Worm (Caenorhabditis elegans) whole organism, young adult: ENCODE results near the gene F31D4.8.

Source experiments
- B0035.1 ChIP-seq: sonication (generic microtip); optimal IDR thresholded peaks from 2 replicates; lab custom pipeline; 2016; ENCODE audit warnings: missing genetic modification characterization, mild to moderate bottlenecking, missing compliant biosample characterization, missing genotype, missing genetic modification reagents
- C17E4.6 ChIP-seq: fragments of 200-800 bp; sonication (Bioruptor generic); IDR thresholded peaks from 2 replicates; pipeline ENCODE4 v1.3.6; 2022; ENCODE audit warnings: missing genetic modification reagents, missing genetic modification characterization, missing compliant biosample characterization
- F10E7.11 ChIP-seq: sonication (generic microtip); optimal IDR thresholded peaks from 2 replicates; lab custom pipeline; 2017; ENCODE audit warnings: mild to moderate bottlenecking, missing genetic modification characterization, moderate library complexity, missing compliant biosample characterization
- F37B4.10 ChIP-seq: fragments of 200-800 bp; sonication (Bioruptor generic); IDR thresholded peaks from 2 replicates; pipeline ENCODE4 v1.3.6; 2022; ENCODE audit warnings: missing genetic modification characterization, missing compliant biosample characterization
- F57A8.1 ChIP-seq: fragments of 200-800 bp; sonication (Bioruptor generic); optimal IDR thresholded peaks from 2 replicates; lab custom pipeline; 2018; ENCODE audit warnings: mild to moderate bottlenecking, missing genetic modification characterization, moderate library complexity, missing compliant biosample characterization
- T07F8.4 ChIP-seq: sonication (generic microtip); optimal IDR thresholded peaks from 2 replicates; lab custom pipeline; 2016; ENCODE audit warnings: mild to moderate bottlenecking, missing genetic modification characterization, moderate library complexity, missing compliant biosample characterization
- T26A5.8 ChIP-seq: sonication (generic microtip); optimal IDR thresholded peaks from 2 replicates; lab custom pipeline; 2016; ENCODE audit warnings: missing genetic modification characterization, missing compliant biosample characterization
- Y53G8AR.9 ChIP-seq: fragments of 200-800 bp; sonication (Bioruptor generic); conservative IDR thresholded peaks from 2 replicates; pipeline ENCODE4 v1.3.6; 2022; ENCODE audit warnings: missing genetic modification reagents, missing genetic modification characterization, missing compliant biosample characterization
- Y67H2A.10 ChIP-seq: fragments of 200-800 bp; sonication (Bioruptor generic); conservative IDR thresholded peaks from 2 replicates; pipeline ENCODE4 v1.3.6; 2022; ENCODE audit warnings: missing genetic modification reagents, missing genetic modification characterization, missing compliant biosample characterization
- akir-1 ChIP-seq: fragments of 200-800 bp; sonication (Bioruptor generic); optimal IDR thresholded peaks from 2 replicates; lab custom pipeline; 2018; ENCODE audit warnings: mild to moderate bottlenecking, missing genetic modification characterization, moderate library complexity, missing compliant biosample characterization
- ama-1 ChIP-seq, 3 experiments: fragments of 150-350 bp in 1 of 3; sonication (generic microtip) in 2 of 3; optimal IDR thresholded peaks; 2 replicates each; lab custom pipeline; 2014 to 2018; ENCODE audit warnings: missing biosample characterization in 2 of 3, missing genetic modification characterization in 2 of 3, missing genetic modification reagents in 2 of 3
- aptf-3 ChIP-seq: fragments of 200-800 bp; sonication (Bioruptor generic); IDR thresholded peaks from 2 replicates; pipeline ENCODE4 v1.3.6; 2022; ENCODE audit warnings: missing genetic modification characterization, missing compliant biosample characterization
- atf-7 ChIP-seq: sonication (generic microtip); optimal IDR thresholded peaks from 2 replicates; lab custom pipeline; 2017; ENCODE audit warnings: mild to moderate bottlenecking, missing genetic modification characterization, missing compliant biosample characterization
- attf-5 ChIP-seq: fragments of 200-800 bp; sonication (Bioruptor generic); optimal IDR thresholded peaks from 2 replicates; lab custom pipeline; 2018; ENCODE audit warnings: mild to moderate bottlenecking, missing genetic modification characterization, missing compliant biosample characterization
- attf-6 ChIP-seq: fragments of 200-800 bp; sonication (Bioruptor generic); IDR thresholded peaks from 2 replicates; pipeline ENCODE4 v1.3.6; 2022; ENCODE audit warnings: missing genetic modification reagents, missing genetic modification characterization, missing compliant biosample characterization
- bed-1 ChIP-seq: fragments of 200-800 bp; sonication (Bioruptor generic); IDR thresholded peaks from 2 replicates; pipeline ENCODE4 v1.3.6; 2022; ENCODE audit warnings: missing genetic modification reagents, missing genetic modification characterization, missing compliant biosample characterization
- bed-2 ChIP-seq: fragments of 200-800 bp; sonication (Bioruptor generic); IDR thresholded peaks from 2 replicates; pipeline ENCODE4 v1.3.6; 2022; ENCODE audit warnings: missing genetic modification reagents, missing genetic modification characterization, missing compliant biosample characterization
- ceh-100 ChIP-seq: fragments of 200-800 bp; sonication (Bioruptor generic); IDR thresholded peaks from 2 replicates; pipeline ENCODE4 v1.3.6; 2022; ENCODE audit warnings: missing genetic modification reagents, missing genetic modification characterization, missing compliant biosample characterization
- ceh-27 ChIP-seq: fragments of 200-800 bp; sonication (Bioruptor generic); optimal IDR thresholded peaks from 2 replicates; lab custom pipeline; 2018; ENCODE audit warnings: mild to moderate bottlenecking, missing genetic modification characterization, moderate library complexity, missing compliant biosample characterization
- ceh-79 ChIP-seq: sonication (generic microtip); optimal IDR thresholded peaks from 2 replicates; lab custom pipeline; 2017; ENCODE audit warnings: mild to moderate bottlenecking, missing genetic modification characterization, missing compliant biosample characterization
- dox-1 ChIP-seq: fragments of 200-800 bp; sonication (Bioruptor generic); IDR thresholded peaks from 2 replicates; pipeline ENCODE4 v1.3.6; 2022; ENCODE audit warnings: missing genetic modification reagents, missing genetic modification characterization, missing compliant biosample characterization
- dpff-1 ChIP-seq: sonication (generic microtip); optimal IDR thresholded peaks from 2 replicates; lab custom pipeline; 2017; ENCODE audit warnings: mild to moderate bottlenecking, missing genetic modification characterization, missing compliant biosample characterization
- dpl-1 ChIP-seq: fragments of 150-350 bp; optimal IDR thresholded peaks from 2 replicates; lab custom pipeline; 2014; ENCODE audit warnings: missing biosample characterization, missing genetic modification reagents, missing genetic modification characterization
- egl-18 ChIP-seq: fragments of 200-800 bp; sonication (Bioruptor generic); IDR thresholded peaks from 2 replicates; pipeline ENCODE4 v1.3.6; 2022; ENCODE audit warnings: missing genetic modification reagents, missing genetic modification characterization, missing compliant biosample characterization
- ets-4 ChIP-seq: fragments of 200-800 bp; sonication (Bioruptor generic); optimal IDR thresholded peaks from 2 replicates; lab custom pipeline; 2018; ENCODE audit warnings: mild to moderate bottlenecking, missing genetic modification characterization, missing compliant biosample characterization
- gei-17 ChIP-seq: fragments of 200-800 bp; sonication (Bioruptor generic); optimal IDR thresholded peaks from 2 replicates; lab custom pipeline; 2018; ENCODE audit warnings: mild to moderate bottlenecking, missing genetic modification characterization, missing compliant biosample characterization
- him-1 ChIP-seq: sonication (generic microtip); optimal IDR thresholded peaks from 2 replicates; lab custom pipeline; 2016; ENCODE audit warnings: missing genotype, missing genetic modification reagents, missing genetic modification characterization, missing compliant biosample characterization
- hlh-26 ChIP-seq: fragments of 200-800 bp; sonication (Bioruptor generic); conservative IDR thresholded peaks from 2 replicates; pipeline ENCODE4 v1.3.6; 2022; ENCODE audit warnings: missing genetic modification reagents, missing genetic modification characterization, missing compliant biosample characterization
- hmg-20 ChIP-seq: fragments of 200-800 bp; sonication (Bioruptor generic); IDR thresholded peaks from 2 replicates; pipeline ENCODE4 v1.3.6; 2022; ENCODE audit warnings: missing genetic modification reagents, missing genetic modification characterization, missing compliant biosample characterization
- hrde-1 ChIP-seq: sonication (generic microtip); optimal IDR thresholded peaks from 2 replicates; lab custom pipeline; 2016; ENCODE audit warnings: missing genetic modification characterization, mild to moderate bottlenecking, missing compliant biosample characterization, moderate library complexity, missing genotype, missing genetic modification reagents, borderline replicate concordance
- let-526 ChIP-seq: fragments of 200-800 bp; sonication (Bioruptor generic); IDR thresholded peaks from 2 replicates; pipeline ENCODE4 v1.3.6; 2022; ENCODE audit warnings: missing genetic modification reagents, missing genetic modification characterization, missing compliant biosample characterization
- let-607 ChIP-seq, 2 experiments: fragments of 200-800 bp in 1 of 2; sonication (Bioruptor generic) in 1 of 2; sonication (generic microtip) in 1 of 2; optimal IDR thresholded peaks; 2 replicates each; lab custom pipeline; 2016 to 2018; ENCODE audit warnings: mild to moderate bottlenecking in 2 of 2, missing compliant biosample characterization in 2 of 2, missing genetic modification characterization in 2 of 2, moderate library complexity in 2 of 2, missing genotype in 1 of 2
- lin-26 ChIP-seq: fragments of 200-800 bp; sonication (Bioruptor generic); IDR thresholded peaks from 2 replicates; pipeline ENCODE4 v1.3.6; 2022; ENCODE audit warnings: missing genetic modification reagents, missing genetic modification characterization, missing compliant biosample characterization
- lin-40 ChIP-seq: sonication (generic microtip); optimal IDR thresholded peaks from 2 replicates; lab custom pipeline; 2016; ENCODE audit warnings: missing genetic modification characterization, mild to moderate bottlenecking, missing compliant biosample characterization, missing genotype, missing genetic modification reagents
- lin-54 ChIP-seq: fragments of 200-800 bp; sonication (Bioruptor generic); optimal IDR thresholded peaks from 2 replicates; lab custom pipeline; 2018; ENCODE audit warnings: mild to moderate bottlenecking, missing genetic modification characterization, missing compliant biosample characterization
- lsl-1 ChIP-seq: fragments of 200-800 bp; sonication (Bioruptor generic); optimal IDR thresholded peaks from 2 replicates; lab custom pipeline; 2018; ENCODE audit warnings: mild to moderate bottlenecking, missing genetic modification characterization, moderate library complexity, missing compliant biosample characterization
- nfya-2 ChIP-seq: fragments of 200-800 bp; sonication (Bioruptor generic); IDR thresholded peaks from 2 replicates; pipeline ENCODE4 v1.3.6; 2022; ENCODE audit warnings: missing genetic modification reagents, missing genetic modification characterization, missing compliant biosample characterization
- nhr-179 ChIP-seq: sonication (generic microtip); optimal IDR thresholded peaks from 2 replicates; lab custom pipeline; 2016; ENCODE audit warnings: mild to moderate bottlenecking, missing genetic modification characterization, missing compliant biosample characterization
- pbrm-1 ChIP-seq: fragments of 200-800 bp; sonication (Bioruptor generic); IDR thresholded peaks from 2 replicates; pipeline ENCODE4 v1.3.6; 2022; ENCODE audit warnings: missing genetic modification reagents, missing genetic modification characterization, missing compliant biosample characterization
- sdz-38 ChIP-seq: sonication (generic microtip); optimal IDR thresholded peaks from 2 replicates; lab custom pipeline; 2016; ENCODE audit warnings: missing genotype, missing genetic modification characterization, missing compliant biosample characterization
- snpc-3.4 ChIP-seq: sonication (generic microtip); optimal IDR thresholded peaks from 2 replicates; lab custom pipeline; 2017; ENCODE audit warnings: missing genetic modification characterization, mild to moderate bottlenecking, missing compliant biosample characterization, antibody characterized with exemption, moderate library complexity, missing genotype, missing genetic modification reagents
- snpc-4 ChIP-seq, 5 experiments: fragments of 150-350 bp in 1 of 5; sonication (generic microtip) in 4 of 5; optimal IDR thresholded peaks; 2 replicates each; lab custom pipeline; 2014 to 2018; ENCODE audit warnings: missing genetic modification characterization in 5 of 5, missing biosample characterization in 3 of 5, antibody characterized with exemption in 2 of 5, mild to moderate bottlenecking in 2 of 5, missing compliant biosample characterization in 2 of 5, missing genotype in 2 of 5, moderate library complexity in 2 of 5, missing genetic modification reagents in 1 of 5
- sptf-2 ChIP-seq: fragments of 200-800 bp; sonication (Bioruptor generic); optimal IDR thresholded peaks from 2 replicates; lab custom pipeline; 2018; ENCODE audit warnings: mild to moderate bottlenecking, missing genetic modification characterization, missing compliant biosample characterization
- unc-62 ChIP-seq: fragments of 150-350 bp; optimal IDR thresholded peaks from 2 replicates; lab custom pipeline; 2014; ENCODE audit warnings: missing biosample characterization, missing genetic modification reagents, missing genetic modification characterization
- zfh-2 ChIP-seq: fragments of 200-800 bp; sonication (Bioruptor generic); conservative IDR thresholded peaks from 2 replicates; pipeline ENCODE4 v1.3.6; 2022; ENCODE audit warnings: missing genetic modification reagents, missing genetic modification characterization, missing compliant biosample characterization
- zim-3 ChIP-seq: sonication (generic microtip); optimal IDR thresholded peaks from 2 replicates; lab custom pipeline; 2017; ENCODE audit warnings: mild to moderate bottlenecking, missing genetic modification characterization, moderate library complexity, missing compliant biosample characterization
- ztf-25 ChIP-seq: fragments of 200-800 bp; sonication (Bioruptor generic); IDR thresholded peaks from 2 replicates; pipeline ENCODE4 v1.3.6; 2022; ENCODE audit warnings: missing genetic modification reagents, missing genetic modification characterization, missing compliant biosample characterization

The F31D4.8 gene

DNA sequence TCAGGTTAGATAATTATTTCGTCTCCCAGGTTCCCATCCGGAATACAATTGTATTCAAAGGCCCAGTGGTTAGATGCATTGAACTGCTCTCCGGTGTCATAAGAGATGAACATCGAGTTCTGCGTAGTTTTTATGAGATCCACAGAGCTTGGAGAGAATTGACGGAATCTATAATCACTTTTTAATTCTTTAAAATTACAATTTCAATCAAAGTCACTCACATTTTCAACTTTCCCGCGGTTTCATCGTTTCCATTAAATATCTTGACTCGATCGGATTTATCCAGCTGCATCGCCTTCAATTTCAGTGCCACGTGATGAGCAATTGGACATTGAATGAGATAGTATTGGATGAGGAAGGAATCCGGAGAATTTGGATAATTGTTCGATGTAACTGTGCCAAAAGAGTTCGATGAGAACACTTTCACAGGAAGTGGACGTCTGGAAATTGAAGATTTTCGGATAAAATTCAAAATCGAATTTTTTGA lies 20.4 kb downstream of the F31D4.8 start (continued):
- no peak for TF ChIP-seq Y67H2A.10
- TF ChIP-seq ceh-79, result peak; percentile 64
- peak; percentile 14 for TF ChIP-seq lin-40
- TF ChIP-seq T07F8.4 (tag; lab: Kevin White, UChicago), result peak; percentile 51
- peak; percentile 59; the same call in 1 of the 2 replicates for TF ChIP-seq lin-26 (GFP tag; lab: Robert Waterston, UW)
- TF ChIP-seq unc-62 (GFP tag; lab: Kevin White, UChicago), result no peak
- peak; percentile 22 for TF ChIP-seq lsl-1 (GFP tag; lab: Kevin White, UChicago)
- TF ChIP-seq attf-6 (GFP tag; lab: Robert Waterston, UW), result no peak
- TF ChIP-seq ama-1 (optimal IDR thresholded peaks at IDR 0.05; lab: Kevin White, UChicago), result peak; percentile 75
- TF ChIP-seq ama-1 (GFP tag; optimal IDR thresholded peaks at IDR 0.05; lab: Kevin White, UChicago), result no peak
- no peak; the same call in 1 of the 2 replicates for TF ChIP-seq C17E4.6 (GFP tag; lab: Robert Waterston, UW)
- no peak for TF ChIP-seq B0035.1 (tag; lab: Kevin White, UChicago)
- peak; percentile 50 for TF ChIP-seq atf-7 (tag; lab: Kevin White, UChicago)
- no peak for TF ChIP-seq F57A8.1 (GFP tag; lab: Kevin White, UChicago)
- TF ChIP-seq dpl-1 (GFP tag; lab: Kevin White, UChicago), result no peak
- TF ChIP-seq hmg-20, result no peak
- TF ChIP-seq let-607 (tag; optimal IDR thresholded peaks at IDR 0.05; lab: Kevin White, UChicago), result no peak
- TF ChIP-seq sptf-2, result no peak
- peak; percentile 15 for TF ChIP-seq lin-54 (GFP tag; lab: Kevin White, UChicago)
- peak; percentile 9 for TF ChIP-seq T26A5.8 (tag; lab: Kevin White, UChicago)
- no peak for TF ChIP-seq nfya-2 (GFP tag; lab: Robert Waterston, UW)
- TF ChIP-seq ceh-100 (GFP tag; lab: Robert Waterston, UW), result no peak
- TF ChIP-seq egl-18 (GFP tag; lab: Robert Waterston, UW), result no peak
- peak; percentile 40 for TF ChIP-seq gei-17 (GFP tag; lab: Kevin White, UChicago)
- TF ChIP-seq aptf-3 (GFP tag; lab: Robert Waterston, UW), result no peak
- no peak for TF ChIP-seq hlh-26 (GFP tag; lab: Robert Waterston, UW)
- peak; percentile 45 for TF ChIP-seq F10E7.11 (tag; lab: Kevin White, UChicago)
- no peak for TF ChIP-seq bed-1 (GFP tag; lab: Robert Waterston, UW)
- TF ChIP-seq zim-3 (tag; lab: Kevin White, UChicago), result peak; percentile 78
- no peak for TF ChIP-seq attf-5 (GFP tag; lab: Kevin White, UChicago)
- no peak for TF ChIP-seq snpc-4 (GFP tag; optimal IDR thresholded peaks at IDR 0.05; lab: Kevin White, UChicago)
- TF ChIP-seq snpc-4 (tag; optimal IDR thresholded peaks at IDR 0.05; lab: Kevin White, UChicago), result peak in 2 of 4 experiments; percentile 53 to 66
- no peak for TF ChIP-seq let-526 (GFP tag; lab: Robert Waterston, UW)
- peak; percentile 50; the same call in 1 of the 2 replicates for TF ChIP-seq pbrm-1 (GFP tag; lab: Robert Waterston, UW)
- TF ChIP-seq bed-2, result no peak
- no peak for TF ChIP-seq akir-1 (GFP tag; lab: Kevin White, UChicago)
- TF ChIP-seq sdz-38, result no peak
- TF ChIP-seq him-1 (tag; lab: Kevin White, UChicago), result no peak
- TF ChIP-seq ets-4 (GFP tag; lab: Kevin White, UChicago), result peak; percentile 32
- TF ChIP-seq ceh-27, result no peak
- peak; percentile 37 for TF ChIP-seq dpff-1 (tag; lab: Kevin White, UChicago)
- TF ChIP-seq dox-1 (GFP tag; lab: Robert Waterston, UW), result peak; percentile 37; the same call in 1 of the 2 replicates
- no peak for TF ChIP-seq F37B4.10 (GFP tag; lab: Robert Waterston, UW)
- no peak for TF ChIP-seq zfh-2 (GFP tag; lab: Robert Waterston, UW)
- TF ChIP-seq nhr-179 (tag; lab: Kevin White, UChicago), result no peak
- peak; percentile 84 for TF ChIP-seq Y53G8AR.9 (GFP tag; lab: Robert Waterston, UW)
- TF ChIP-seq ztf-25 (GFP tag; lab: Robert Waterston, UW), result no peak
- no peak for TF ChIP-seq hrde-1 (tag; lab: Kevin White, UChicago)
- peak; percentile 67 for TF ChIP-seq snpc-3.4 (tag; lab: Kevin White, UChicago)
